Worm (Caenorhabditis elegans): ENCODE results near the gene dmsr-12.

dmsr-12 gene

DNA sequence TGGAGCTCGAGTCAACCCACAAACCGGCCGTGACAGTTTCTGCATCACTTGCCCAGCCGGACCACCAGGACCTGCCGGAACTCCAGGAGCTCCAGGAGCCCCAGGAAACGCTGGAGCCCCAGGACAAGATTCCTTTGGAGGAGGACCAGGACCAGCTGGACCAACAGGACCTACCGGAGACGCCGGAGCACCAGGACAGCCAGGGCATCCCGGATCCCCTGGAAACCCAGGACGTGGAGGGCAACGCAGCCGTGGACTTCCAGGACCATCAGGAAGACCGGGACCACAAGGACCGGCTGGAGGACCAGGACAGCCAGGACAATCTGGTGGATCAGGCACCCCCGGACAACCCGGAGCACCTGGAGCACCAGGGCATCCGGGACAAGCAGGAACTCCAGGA is 23.8 kb upstream of the dmsr-12 start:
- 0 out of 2 replicates have a peak, but pooled peaks have one; percentile 22 for TF ChIP-seq egl-18 (GFP tag; IDR thresholded peaks at IDR 0.05)
- TF ChIP-seq F57A8.1 (GFP tag; optimal IDR thresholded peaks at IDR 0.05): no peak
- no peak for TF ChIP-seq rcor-1 (GFP tag; IDR thresholded peaks at IDR 0.05)
- no peak for TF ChIP-seq hmg-20 (GFP tag; IDR thresholded peaks at IDR 0.05)
- no peak for TF ChIP-seq lag-1 (GFP tag; IDR thresholded peaks at IDR 0.05)
- no peak for TF ChIP-seq F52B5.7 (tag; optimal IDR thresholded peaks at IDR 0.05)
- TF ChIP-seq egrh-3 (GFP tag; IDR thresholded peaks at IDR 0.05): peak; percentile 94
- no peak for TF ChIP-seq attf-6 (GFP tag; IDR thresholded peaks at IDR 0.05)
- no peak for TF ChIP-seq atf-7 (tag; optimal IDR thresholded peaks at IDR 0.05)
- TF ChIP-seq cebp-1 (GFP tag; IDR thresholded peaks at IDR 0.05): no peak
- no peak for TF ChIP-seq cebp-1 (tag; optimal IDR thresholded peaks at IDR 0.05)
- TF ChIP-seq F37B4.10 (GFP tag; IDR thresholded peaks at IDR 0.05): 0 out of 2 replicates have a peak, but pooled peaks have one; percentile 47
- TF ChIP-seq B0035.1 (tag; optimal IDR thresholded peaks at IDR 0.05): no peak

- TF ChIP-seq rec-8 (tag; optimal IDR thresholded peaks at IDR 0.05): no peak
Observed at ce11 chrV:6829404-6829803, 23.2 kb upstream of the dmsr-12 start, which contains the start of gene col-141. Gene col-141 (plus strand): TSS chrV:6829704.

DNA sequence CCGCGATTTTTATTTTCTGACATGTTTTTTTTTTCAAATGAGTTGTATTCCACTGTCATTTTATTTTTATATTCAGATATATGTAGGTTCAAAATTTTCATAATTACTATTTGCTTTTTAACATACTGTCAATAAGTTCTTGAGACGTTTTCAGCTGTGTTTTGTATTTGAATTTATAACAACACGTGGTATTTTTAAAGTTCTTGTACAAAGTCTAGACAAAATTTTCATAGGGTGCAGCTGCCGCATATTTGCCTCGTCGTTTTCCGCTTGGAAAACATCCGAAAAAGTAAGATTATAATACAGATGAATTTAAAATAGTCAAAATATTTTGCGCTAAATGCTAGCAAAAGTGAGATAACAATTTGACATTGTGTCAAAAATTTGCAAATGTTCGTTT is 22.5 kb upstream of the dmsr-12 start, which contains the start of gene dmsr-15:
Gene dmsr-15 (minus strand): TSS at position 101 of the 400 bp plus-strand sequence.
- TF ChIP-seq K12H6.12 (tag; optimal IDR thresholded peaks at IDR 0.05): no peak
- no peak for TF ChIP-seq lsl-1 (GFP tag; optimal IDR thresholded peaks at IDR 0.05)
- TF ChIP-seq C06A6.2 (GFP tag; conservative IDR thresholded peaks at IDR 0.05): no peak
- no peak for TF ChIP-seq zim-3 (tag; optimal IDR thresholded peaks at IDR 0.05)
- TF ChIP-seq nfya-1 (tag; optimal IDR thresholded peaks at IDR 0.05; ENCODE audit: borderline replicate concordance, insufficient read depth): no peak
- TF ChIP-seq egrh-3 (GFP tag; IDR thresholded peaks at IDR 0.05): no peak
- no peak for TF ChIP-seq rpc-1 (optimal IDR thresholded peaks at IDR 0.05)
- no peak for TF ChIP-seq rpc-1 (tag; optimal IDR thresholded peaks at IDR 0.05)
- no peak for TF ChIP-seq T26A5.8 (tag; optimal IDR thresholded peaks at IDR 0.05)
- TF ChIP-seq hsf-1 (GFP tag; IDR thresholded peaks at IDR 0.05): no peak
- TF ChIP-seq F57A8.1 (GFP tag; optimal IDR thresholded peaks at IDR 0.05): no peak
- no peak for TF ChIP-seq efl-1 (GFP tag; optimal IDR thresholded peaks at IDR 0.05)
- no peak for TF ChIP-seq tlf-1 (GFP tag; optimal IDR thresholded peaks at IDR 0.05)
- TF ChIP-seq dpl-1 (GFP tag; optimal IDR thresholded peaks at IDR 0.05): no peak
- no peak for TF ChIP-seq hmg-20 (GFP tag; IDR thresholded peaks at IDR 0.05)
- TF ChIP-seq hrde-1 (tag; optimal IDR thresholded peaks at IDR 0.05; ENCODE audit: borderline replicate concordance): no peak
- TF ChIP-seq tbx-9 (tag; optimal IDR thresholded peaks at IDR 0.05; ENCODE audit: borderline replicate concordance): no peak
- TF ChIP-seq nfya-2 (GFP tag; IDR thresholded peaks at IDR 0.05): no peak
- TF ChIP-seq ceh-40 (GFP tag; IDR thresholded peaks at IDR 0.05): no peak
- no peak for TF ChIP-seq ekl-4 (GFP tag; IDR thresholded peaks at IDR 0.05)

- TF ChIP-seq ets-4 (GFP tag; optimal IDR thresholded peaks at IDR 0.05) (peak; percentile 67), egl-18 (GFP tag; IDR thresholded peaks at IDR 0.05) (no peak), cebp-1 (GFP tag; IDR thresholded peaks at IDR 0.05) (peak; percentile 82), cebp-1 (tag; optimal IDR thresholded peaks at IDR 0.05) (no peak), nhr-80 (tag; optimal IDR thresholded peaks at IDR 0.05) (peak; percentile 93), D2030.7 (GFP tag; IDR thresholded peaks at IDR 0.05) (no peak), ceh-79 (tag; optimal IDR thresholded peaks at IDR 0.05) (no peak)
Observed at ce11 chrV:6823432-6823831, 17.2 kb upstream of the dmsr-12 start.
